Fruit fly (Drosophila melanogaster) whole organism, embryonic: ENCODE data around the gene Osi17.

Source experiments
- Aef1 ChIP-seq: fragments of 200-800 bp; sonication (Bioruptor generic); IDR thresholded peaks from 3 replicates; pipeline ENCODE4 v1.3.6; 2022; ENCODE audit warnings: missing biosample characterization, missing genetic modification characterization
- Bdp1 ChIP-seq: fragments of 200-800 bp; sonication (Bioruptor generic); optimal IDR thresholded peaks from 3 replicates; lab custom pipeline; 2016; ENCODE audit warnings: missing biosample characterization, missing genetic modification characterization
- CG12219 ChIP-seq: fragments of 200-800 bp; sonication (Bioruptor generic); optimal IDR thresholded peaks from 3 replicates; lab custom pipeline; 2018; ENCODE audit warnings: missing biosample characterization, mild to moderate bottlenecking, missing genetic modification characterization
- CG12236 ChIP-seq: fragments of 200-800 bp; sonication (Bioruptor generic); optimal IDR thresholded peaks from 2 replicates; lab custom pipeline; 2016; ENCODE audit warnings: missing biosample characterization, missing genetic modification characterization
- CG13624 ChIP-seq: fragments of 200-800 bp; sonication (Bioruptor generic); optimal IDR thresholded peaks from 2 replicates; lab custom pipeline; 2016; ENCODE audit warnings: missing biosample characterization, missing genetic modification characterization
- CG1602 ChIP-seq: fragments of 200-800 bp; sonication (Bioruptor generic); optimal IDR thresholded peaks from 3 replicates; lab custom pipeline; 2016; ENCODE audit warnings: missing biosample characterization, missing genetic modification characterization
- CG16863 ChIP-seq: fragments of 200-800 bp; sonication (Bioruptor generic); optimal IDR thresholded peaks from 3 replicates; lab custom pipeline; 2016; ENCODE audit warnings: missing biosample characterization, missing genetic modification characterization
- CG18476 ChIP-seq: fragments of 200-800 bp; sonication (Bioruptor generic); optimal IDR thresholded peaks from 2 replicates; lab custom pipeline; 2016; ENCODE audit warnings: missing biosample characterization, mild to moderate bottlenecking, missing genetic modification characterization
- CG2712 ChIP-seq: fragments of 200-800 bp; optimal IDR thresholded peaks from 3 replicates; lab custom pipeline; 2019; ENCODE audit warnings: missing biosample characterization, mild to moderate bottlenecking, missing genetic modification characterization, moderate library complexity
- CG31388 ChIP-seq: fragments of 200-800 bp; sonication (Bioruptor generic); optimal IDR thresholded peaks from 2 replicates; lab custom pipeline; 2016; ENCODE audit warnings: missing biosample characterization, missing genetic modification characterization
- CG31441 ChIP-seq: fragments of 200-800 bp; sonication (Bioruptor generic); IDR thresholded peaks from 2 replicates; pipeline ENCODE4 v1.3.6; 2022; ENCODE audit warnings: missing biosample characterization, missing genetic modification characterization
- CG4328 ChIP-seq: fragments of 200-800 bp; sonication (Bioruptor generic); optimal IDR thresholded peaks from 3 replicates; lab custom pipeline; 2017; ENCODE audit warnings: missing biosample characterization, missing genetic modification reagents, missing genetic modification characterization
- CG4404 ChIP-seq: fragments of 200-800 bp; sonication (Bioruptor generic); IDR thresholded peaks from 2 replicates; pipeline ENCODE4 v1.3.6; 2022; ENCODE audit warnings: missing biosample characterization, missing genetic modification characterization
- CG6791 ChIP-seq: fragments of 200-800 bp; sonication (Bioruptor generic); IDR thresholded peaks from 3 replicates; pipeline ENCODE4 v1.3.6; 2022; ENCODE audit warnings: missing biosample characterization, missing genetic modification characterization; ENCODE audit not compliant: partially characterized antibody
- CG7987 ChIP-seq: fragments of 200-800 bp; sonication (Bioruptor generic); optimal IDR thresholded peaks from 2 replicates; lab custom pipeline; 2018; ENCODE audit warnings: missing biosample characterization, mild to moderate bottlenecking, missing genetic modification characterization, moderate library complexity
- CG8290 ChIP-seq, 3 experiments: fragments of 200-800 bp; sonication (Bioruptor generic); optimal IDR thresholded peaks; 2 replicates each; lab custom pipeline; 2016 to 2019; ENCODE audit warnings: missing biosample characterization in 3 of 3, missing genetic modification characterization in 3 of 3, mild to moderate bottlenecking in 2 of 3, moderate library complexity in 1 of 3
- CG8359 ChIP-seq: fragments of 200-800 bp; sonication (Bioruptor generic); optimal IDR thresholded peaks from 2 replicates; lab custom pipeline; 2017; ENCODE audit warnings: missing biosample characterization, mild to moderate bottlenecking, missing genetic modification characterization, borderline replicate concordance
- CG8944 ChIP-seq: fragments of 200-800 bp; sonication (Bioruptor generic); optimal IDR thresholded peaks from 3 replicates; lab custom pipeline; 2016; ENCODE audit warnings: missing biosample characterization, missing genetic modification characterization
- CG9932 ChIP-seq: fragments of 200-800 bp; sonication (Bioruptor generic); IDR thresholded peaks from 2 replicates; pipeline ENCODE4 v1.3.6; 2022; ENCODE audit warnings: missing biosample characterization, missing genetic modification characterization
- CoRest ChIP-seq: fragments of 200-800 bp; sonication (Bioruptor generic); optimal IDR thresholded peaks from 3 replicates; lab custom pipeline; 2018; ENCODE audit warnings: missing biosample characterization, mild to moderate bottlenecking, missing genetic modification characterization, moderate library complexity
- Deaf1 ChIP-seq: fragments of 200-800 bp; optimal IDR thresholded peaks from 3 replicates; lab custom pipeline; 2019; ENCODE audit warnings: missing biosample characterization, mild to moderate bottlenecking, missing genetic modification characterization, moderate library complexity
- Dip2 ChIP-seq: fragments of 200-800 bp; sonication (Bioruptor generic); IDR thresholded peaks from 2 replicates; pipeline ENCODE4 v1.3.6; 2022; ENCODE audit warnings: missing biosample characterization, missing genetic modification characterization
- Doc2 ChIP-seq: fragments of 200-800 bp; sonication (Bioruptor generic); IDR thresholded peaks from 2 replicates; pipeline ENCODE4 v1.3.6; 2022; ENCODE audit warnings: missing biosample characterization, missing genetic modification characterization
- E2f2 ChIP-seq: fragments of 200-800 bp; sonication (Bioruptor generic); IDR thresholded peaks from 2 replicates; pipeline ENCODE4 v1.3.6; 2022; ENCODE audit warnings: missing biosample characterization, missing genetic modification characterization
- Ets65A ChIP-seq: fragments of 200-800 bp; sonication (Bioruptor generic); peaks from one replicate; lab custom pipeline; 2016; ENCODE audit warnings: missing biosample characterization, missing genetic modification characterization
- HmgZ ChIP-seq: fragments of 200-800 bp; sonication (Bioruptor generic); optimal IDR thresholded peaks from 2 replicates; lab custom pipeline; 2018; ENCODE audit warnings: missing biosample characterization, mild to moderate bottlenecking, missing genetic modification characterization
- Kr ChIP-seq: fragments of 200-800 bp; sonication (Bioruptor generic); optimal IDR thresholded peaks from 2 replicates; lab custom pipeline; 2017; ENCODE audit warnings: missing biosample characterization, mild to moderate bottlenecking, missing genetic modification characterization
- Meics ChIP-seq: fragments of 200-800 bp; sonication (Bioruptor generic); optimal IDR thresholded peaks from 2 replicates; lab custom pipeline; 2017; ENCODE audit warnings: missing biosample characterization, mild to moderate bottlenecking, missing genetic modification characterization
- Opbp ChIP-seq: fragments of 200-800 bp; sonication (Bioruptor generic); IDR thresholded peaks from 3 replicates; pipeline ENCODE4 v1.3.6; 2022; ENCODE audit warnings: missing biosample characterization, missing genetic modification characterization; ENCODE audit not compliant: partially characterized antibody
- Sox100B ChIP-seq: fragments of 200-800 bp; sonication (Bioruptor generic); optimal IDR thresholded peaks from 3 replicates; lab custom pipeline; 2018; ENCODE audit warnings: missing biosample characterization, mild to moderate bottlenecking, missing genetic modification characterization
- amos ChIP-seq: fragments of 200-800 bp; sonication (Bioruptor generic); IDR thresholded peaks from 2 replicates; pipeline ENCODE4 v1.3.6; 2022; ENCODE audit warnings: missing biosample characterization, missing genetic modification characterization; ENCODE audit not compliant: partially characterized antibody
- aop ChIP-seq: fragments of 200-800 bp; sonication (Bioruptor generic); IDR thresholded peaks from 2 replicates; pipeline ENCODE4 v1.3.6; 2022; ENCODE audit warnings: missing biosample characterization, missing genetic modification characterization
- ara ChIP-seq: fragments of 200-800 bp; sonication (Bioruptor generic); IDR thresholded peaks from 2 replicates; pipeline ENCODE4 v1.3.6; 2022; ENCODE audit warnings: missing biosample characterization, missing genetic modification characterization
- ato ChIP-seq: fragments of 200-800 bp; sonication (Bioruptor generic); IDR thresholded peaks from 2 replicates; pipeline ENCODE4 v1.3.6; 2022; ENCODE audit warnings: missing biosample characterization, missing genetic modification characterization; ENCODE audit not compliant: partially characterized antibody
- chn ChIP-seq: fragments of 200-800 bp; sonication (Bioruptor generic); optimal IDR thresholded peaks from 2 replicates; lab custom pipeline; 2016; ENCODE audit warnings: missing biosample characterization, missing genetic modification characterization
- corto ChIP-seq: fragments of 200-800 bp; sonication (Bioruptor generic); optimal IDR thresholded peaks from 2 replicates; lab custom pipeline; 2016; ENCODE audit warnings: missing biosample characterization, mild to moderate bottlenecking, missing genetic modification characterization, moderate library complexity
- cwo ChIP-seq: fragments of 200-800 bp; sonication (Bioruptor generic); optimal IDR thresholded peaks from 3 replicates; lab custom pipeline; 2017; ENCODE audit warnings: missing biosample characterization, missing genetic modification characterization, mild to moderate bottlenecking, moderate library complexity, missing genetic modification reagents
- ewg ChIP-seq: fragments of 200-800 bp; sonication (Bioruptor generic); optimal IDR thresholded peaks from 3 replicates; lab custom pipeline; 2017; ENCODE audit warnings: mild to moderate bottlenecking, missing biosample characterization, missing genetic modification reagents, missing genetic modification characterization
- gt ChIP-seq: fragments of 200-800 bp; sonication (Bioruptor generic); IDR thresholded peaks from 2 replicates; pipeline ENCODE4 v1.3.6; 2022; ENCODE audit warnings: missing biosample characterization, missing genetic modification characterization
- hb ChIP-seq: fragments of 200-800 bp; sonication (Bioruptor generic); IDR thresholded peaks from 3 replicates; pipeline ENCODE4 v1.3.6; 2022; ENCODE audit warnings: missing biosample characterization, missing genetic modification characterization; ENCODE audit not compliant: partially characterized antibody
- hkb ChIP-seq, 2 experiments: fragments of 200-800 bp in 1 of 2; fragments of >200 bp in 1 of 2; sonication (Bioruptor generic) in 1 of 2; IDR thresholded peaks in 1 of 2; optimal IDR thresholded peaks in 1 of 2; 2 replicates each; pipeline versions ENCODE4 v1.3.6 to Lab custom; 2017 to 2022; ENCODE audit warnings: missing biosample characterization in 1 of 2, missing genetic modification characterization in 1 of 2
- kni ChIP-seq: fragments of 200-800 bp; sonication (Bioruptor generic); optimal IDR thresholded peaks from 3 replicates; lab custom pipeline; 2017; ENCODE audit warnings: mild to moderate bottlenecking, missing biosample characterization, missing genetic modification reagents, missing genetic modification characterization
- pum ChIP-seq: fragments of 200-800 bp; sonication (Bioruptor generic); optimal IDR thresholded peaks from 2 replicates; lab custom pipeline; 2016; ENCODE audit warnings: missing biosample characterization, missing genetic modification characterization
- salm ChIP-seq: fragments of 200-800 bp; sonication (Bioruptor generic); optimal IDR thresholded peaks from 2 replicates; lab custom pipeline; 2018; ENCODE audit warnings: missing biosample characterization, mild to moderate bottlenecking, missing genetic modification characterization
- sc ChIP-seq, 3 experiments: fragments of >200 bp in 2 of 3; fragments of 200-800 bp in 1 of 3; sonication (Bioruptor generic) in 1 of 3; optimal IDR thresholded peaks; 2 replicates in 2 of 3; 3 replicates in 1 of 3; lab custom pipeline; 2017; ENCODE audit warnings: mild to moderate bottlenecking in 1 of 3, missing biosample characterization in 1 of 3, missing genetic modification characterization in 1 of 3, missing genetic modification reagents in 1 of 3
- scrt ChIP-seq: fragments of 200-800 bp; sonication (Bioruptor generic); optimal IDR thresholded peaks from 2 replicates; lab custom pipeline; 2018; ENCODE audit warnings: missing biosample characterization, mild to moderate bottlenecking, missing genetic modification characterization, moderate library complexity
- seq ChIP-seq: fragments of 200-800 bp; sonication (Bioruptor generic); IDR thresholded peaks from 2 replicates; pipeline ENCODE4 v1.3.6; 2022; ENCODE audit warnings: missing biosample characterization, missing genetic modification characterization
- tll ChIP-seq, 2 experiments: fragments of 200-800 bp in 1 of 2; fragments of >200 bp in 1 of 2; sonication (Bioruptor generic) in 1 of 2; optimal IDR thresholded peaks; 2 replicates each; lab custom pipeline; 2017 to 2019; ENCODE audit warnings: missing biosample characterization in 2 of 2, missing genetic modification characterization in 2 of 2, mild to moderate bottlenecking in 1 of 2, moderate library complexity in 1 of 2
- wek ChIP-seq: fragments of 200-800 bp; sonication (Bioruptor generic); optimal IDR thresholded peaks from 3 replicates; lab custom pipeline; 2018; ENCODE audit warnings: missing biosample characterization, mild to moderate bottlenecking, missing genetic modification characterization, moderate library complexity

Gene Osi17

DNA sequence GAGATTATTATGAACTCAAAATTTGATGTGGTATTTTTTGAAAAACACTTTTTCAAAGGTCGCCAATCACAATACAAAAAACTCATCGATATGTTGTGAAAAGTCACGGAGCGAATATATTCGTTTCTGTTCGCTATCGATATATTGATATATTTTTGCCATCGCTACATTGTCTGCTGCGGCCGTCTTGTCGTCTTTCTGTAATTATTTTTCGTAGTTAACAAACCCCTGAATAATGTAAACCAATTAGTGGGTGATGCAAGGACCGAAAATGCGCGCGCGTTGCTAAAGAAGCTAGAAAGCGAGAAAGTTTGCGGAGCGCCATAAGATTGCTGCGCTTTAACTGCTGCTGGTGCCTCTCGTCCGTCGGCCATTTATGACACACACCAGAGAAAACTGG, 39.2 kb downstream of the Osi17 start, which contains the start of gene Pak (continued):
- no peak for TF ChIP-seq CG7987 (GFP tag; lab: Kevin White, UChicago)
- no peak for TF ChIP-seq CG12236 (GFP tag; lab: Kevin White, UChicago)
- TF ChIP-seq CG31441: peak; percentile 45; the same call in 1 of the 2 replicates
- TF ChIP-seq E2f2 (GFP tag; lab: Robert Waterston, UW): peak; percentile 70
- TF ChIP-seq pum: no peak
- no peak for TF ChIP-seq CG16863
- no peak for TF ChIP-seq sc (optimal IDR thresholded peaks at IDR 0.05; lab: Kevin White, UChicago)
- no peak for TF ChIP-seq sc (GFP tag; optimal IDR thresholded peaks at IDR 0.05; lab: Kevin White, UChicago)
- TF ChIP-seq Doc2: no peak
- no peak for TF ChIP-seq CG18476 (GFP tag; lab: Kevin White, UChicago)
- TF ChIP-seq CG2712: peak; percentile 36
- no peak for TF ChIP-seq scrt (GFP tag; lab: Kevin White, UChicago)
- no peak for TF ChIP-seq Dip2 (GFP tag; lab: Robert Waterston, UW)
- TF ChIP-seq ara (GFP tag; lab: Robert Waterston, UW): no peak
- TF ChIP-seq CG4404 (GFP tag; lab: Robert Waterston, UW): no peak
- TF ChIP-seq seq (GFP tag; lab: Robert Waterston, UW): no peak
- no peak for TF ChIP-seq CG1602 (GFP tag; lab: Kevin White, UChicago)
- no peak for TF ChIP-seq CG4328
- no peak for TF ChIP-seq kni
- TF ChIP-seq Ets65A (GFP tag; lab: Kevin White, UChicago): no peak
- TF ChIP-seq corto (GFP tag; lab: Kevin White, UChicago): no peak
- TF ChIP-seq CG8290 (GFP tag; optimal IDR thresholded peaks at IDR 0.05; lab: Kevin White, UChicago): peak; percentile 43
- TF ChIP-seq CG8290 (tag; optimal IDR thresholded peaks at IDR 0.05; lab: Kevin White, UChicago): peak in 1 of 2 experiments; percentile 56
- peak; percentile 97 for TF ChIP-seq amos (GFP tag; lab: Robert Waterston, UW)
- no peak for TF ChIP-seq Deaf1 (tag; lab: Kevin White, UChicago)
- TF ChIP-seq Bdp1: no peak
- TF ChIP-seq CoRest (tag; lab: Kevin White, UChicago): peak; percentile 55
- TF ChIP-seq tll (GFP tag; optimal IDR thresholded peaks at IDR 0.05; lab: Kevin White, UChicago): peak in 1 of 2 experiments; percentile 36
- TF ChIP-seq CG12219 (GFP tag; lab: Kevin White, UChicago): no peak
- peak; percentile 93 for TF ChIP-seq ato (GFP tag; lab: Robert Waterston, UW)
- TF ChIP-seq chn (GFP tag; lab: Kevin White, UChicago): no peak
- peak; percentile 96 for TF ChIP-seq CG6791 (GFP tag; lab: Robert Waterston, UW)
- TF ChIP-seq Aef1: no peak
- TF ChIP-seq CG8944 (GFP tag; lab: Kevin White, UChicago): no peak
- no peak for TF ChIP-seq hkb (optimal IDR thresholded peaks at IDR 0.05; lab: Kevin White, UChicago)
- TF ChIP-seq hkb (GFP tag; IDR thresholded peaks at IDR 0.05; lab: Robert Waterston, UW): no peak
- peak; percentile 96 for TF ChIP-seq Opbp
- TF ChIP-seq salm (tag; lab: Kevin White, UChicago): no peak
- no peak for TF ChIP-seq Meics (GFP tag; lab: Kevin White, UChicago)
- no peak for TF ChIP-seq wek (GFP tag; lab: Kevin White, UChicago)
- no peak for TF ChIP-seq gt (GFP tag; lab: Robert Waterston, UW)
- TF ChIP-seq CG31388 (GFP tag; lab: Kevin White, UChicago): no peak
- no peak for TF ChIP-seq ewg (GFP tag; lab: Kevin White, UChicago)
- TF ChIP-seq aop (GFP tag; lab: Robert Waterston, UW): no peak
- TF ChIP-seq Sox100B (GFP tag; lab: Kevin White, UChicago): no peak
- no peak for TF ChIP-seq Kr (GFP tag; lab: Kevin White, UChicago)
- TF ChIP-seq HmgZ (tag; lab: Kevin White, UChicago): peak; percentile 33
- TF ChIP-seq CG8359 (GFP tag; lab: Kevin White, UChicago): no peak
- TF ChIP-seq CG9932 (GFP tag; lab: Robert Waterston, UW): peak; percentile 46; the same call in 1 of the 2 replicates
- TF ChIP-seq hb (GFP tag; lab: Robert Waterston, UW): peak; percentile 87
- no peak for TF ChIP-seq cwo (GFP tag; lab: Kevin White, UChicago)
- no peak for TF ChIP-seq CG13624 (GFP tag; lab: Kevin White, UChicago)
